Worm (Caenorhabditis elegans) whole organism, mixed stage, embryonic: ENCODE data around the gene algn-6.

Source experiments
- elt-3 ChIP-seq: fragments of 150-350 bp; optimal IDR thresholded peaks from 2 replicates; lab custom pipeline; 2014; ENCODE audit warnings: missing biosample characterization, missing genetic modification characterization
- lin-32 ChIP-seq: fragments of 200-800 bp; sonication (Bioruptor generic); optimal IDR thresholded peaks from 2 replicates; lab custom pipeline; 2018; ENCODE audit warnings: mild to moderate bottlenecking, missing genetic modification characterization, missing compliant biosample characterization
- lsy-2 ChIP-seq: fragments of 150-350 bp; optimal IDR thresholded peaks from 2 replicates; lab custom pipeline; 2014; ENCODE audit warnings: missing biosample characterization, missing genetic modification characterization
- mab-5 ChIP-seq: fragments of 150-350 bp; optimal IDR thresholded peaks from 2 replicates; lab custom pipeline; 2014; ENCODE audit warnings: missing biosample characterization, missing genetic modification characterization
- nhr-12 ChIP-seq: fragments of 150-350 bp; optimal IDR thresholded peaks from 2 replicates; lab custom pipeline; 2014; ENCODE audit warnings: missing biosample characterization, missing genetic modification characterization
- nhr-28 ChIP-seq: fragments of 150-350 bp; optimal IDR thresholded peaks from 2 replicates; lab custom pipeline; 2014; ENCODE audit warnings: missing biosample characterization, missing genetic modification characterization
- unc-39 ChIP-seq: fragments of 150-350 bp; optimal IDR thresholded peaks from 2 replicates; lab custom pipeline; 2014; ENCODE audit warnings: missing biosample characterization, missing genetic modification characterization

DNA sequence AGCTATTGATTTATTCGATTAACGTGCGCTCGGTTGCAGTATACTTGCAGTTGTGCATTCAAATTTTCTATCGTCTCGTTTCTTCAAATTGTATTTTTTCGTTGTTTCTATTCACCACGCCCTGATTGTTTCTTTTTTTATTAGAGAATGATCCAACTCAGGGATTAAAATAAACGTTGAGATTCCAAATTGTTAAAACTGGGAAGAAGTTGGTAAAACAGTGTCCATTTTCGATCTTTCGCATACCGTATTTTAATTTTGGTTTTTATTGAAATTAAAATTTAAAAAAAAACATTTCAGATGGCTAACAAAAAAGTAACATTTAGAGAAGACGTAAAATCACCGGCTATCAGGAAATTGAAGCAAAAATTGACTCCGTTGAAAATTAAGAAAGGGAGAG is 7.7 kb downstream of the algn-6 start, which contains the start of gene apn-1:
- TF ChIP-seq elt-3 (tag; lab: Kevin White, UChicago) = no peak
- TF ChIP-seq nhr-28 (tag; lab: Kevin White, UChicago) = no peak
- TF ChIP-seq lin-32 (GFP tag; lab: Kevin White, UChicago) = no peak
- no peak for TF ChIP-seq mab-5 (tag; lab: Kevin White, UChicago)
- no peak for TF ChIP-seq lsy-2 (tag; lab: Kevin White, UChicago)
- TF ChIP-seq nhr-12 (tag; lab: Kevin White, UChicago) = no peak
- no peak for TF ChIP-seq unc-39 (tag; lab: Kevin White, UChicago)
